ENCODE assay signal across 8 worm cellular contexts in genomic region chrIII:7770986-7771385, ce11.
TF ChIP-seq lines count a peak whose summit lies in the region.
"Not testable (repeated sequence)": the region's sequence is repeated elsewhere in the genome, so short reads cannot be mapped to it uniquely, and the experiment has no call there.

No protein-coding gene starts in this region.

TF ChIP-seq in whole organism, L1 larva, 84 proteins besides CTCF, POLR2A, EP300 and RAD21 (continues in another document):
- TF ChIP-seq lin-15B (tag; optimal IDR thresholded peaks at IDR 0.05; lab: Kevin White, UChicago) (peak; percentile 54), mab-9 (GFP tag; IDR thresholded peaks at IDR 0.05; lab: Robert Waterston, UW) (peak; percentile 48; the same call in 1 of the 2 replicates), lin-35 (GFP tag; optimal IDR thresholded peaks at IDR 0.05; lab: Kevin White, UChicago) (peak; percentile 64 to 75), tbx-2 (tag; optimal IDR thresholded peaks at IDR 0.05; lab: Kevin White, UChicago) (peak; percentile 65), grh-1 (GFP tag; IDR thresholded peaks at IDR 0.05; lab: Robert Waterston, UW) (peak; percentile 61; the same call in 1 of the 2 replicates), isw-1 (GFP tag; IDR thresholded peaks at IDR 0.05; lab: Robert Waterston, UW) (peak; percentile 57), C16A3.4 (tag; optimal IDR thresholded peaks at IDR 0.05; lab: Kevin White, UChicago) (peak; percentile 69), jun-1 (tag; optimal IDR thresholded peaks at IDR 0.05; lab: Kevin White, UChicago) (peak; percentile 14), unc-86 (tag; optimal IDR thresholded peaks at IDR 0.05; lab: Kevin White, UChicago) (peak; percentile 35), irx-1 (tag; optimal IDR thresholded peaks at IDR 0.05; lab: Kevin White, UChicago) (peak; percentile 9), dsc-1 (tag; optimal IDR thresholded peaks at IDR 0.05; lab: Kevin White, UChicago) (peak; percentile 54)

TF ChIP-seq in whole organism, L2 larva, 48 proteins besides CTCF, POLR2A, EP300 and RAD21 (continues in another document):
- TF ChIP-seq crh-2 (tag; optimal IDR thresholded peaks at IDR 0.05; lab: Kevin White, UChicago) (peak; percentile 19), unc-55 (GFP tag; optimal IDR thresholded peaks at IDR 0.05; lab: Kevin White, UChicago) (peak; percentile 64), lsy-2 (tag; optimal IDR thresholded peaks at IDR 0.05; lab: Kevin White, UChicago) (peak; percentile 72 to 84), lin-13 (GFP tag; optimal IDR thresholded peaks at IDR 0.05; lab: Kevin White, UChicago) (peak; percentile 37), nhr-25 (tag; optimal IDR thresholded peaks at IDR 0.05; lab: Kevin White, UChicago) (peak; percentile 18), sma-9 (GFP tag; optimal IDR thresholded peaks at IDR 0.05; lab: Kevin White, UChicago) (peak; percentile 6), sma-3 (GFP tag; optimal IDR thresholded peaks at IDR 0.05; lab: Kevin White, UChicago) (peak; percentile 40), lin-11 (tag; optimal IDR thresholded peaks at IDR 0.05; lab: Kevin White, UChicago) (peak; percentile 5), mab-5 (tag; optimal IDR thresholded peaks at IDR 0.05; lab: Kevin White, UChicago) (peak; percentile 84), C34F6.9 (tag; optimal IDR thresholded peaks at IDR 0.05; lab: Kevin White, UChicago) (peak; percentile 58)
- not testable (repeated sequence) for TF ChIP-seq sma-9 (tag; optimal IDR thresholded peaks at IDR 0.05; lab: Kevin White, UChicago)

TF ChIP-seq in whole organism, L3 larva, 47 proteins besides CTCF, POLR2A, EP300 and RAD21:
- TF ChIP-seq snpc-4 (tag; optimal IDR thresholded peaks at IDR 0.05; lab: Kevin White, UChicago) (peak; percentile 20), nhr-25 (tag; optimal IDR thresholded peaks at IDR 0.05; lab: Kevin White, UChicago) (peak; percentile 8), lin-15B (tag; optimal IDR thresholded peaks at IDR 0.05; lab: Kevin White, UChicago) (peak; percentile 70), nfya-1 (tag; optimal IDR thresholded peaks at IDR 0.05; lab: Kevin White, UChicago; ENCODE audit: insufficient read depth) (peak; percentile 61), R02D3.7 (tag; optimal IDR thresholded peaks at IDR 0.05; lab: Kevin White, UChicago) (peak; percentile 37), pha-4 (tag; optimal IDR thresholded peaks at IDR 0.05; lab: Kevin White, UChicago) (peak; percentile 37), lsy-12 (tag; optimal IDR thresholded peaks at IDR 0.05; lab: Kevin White, UChicago) (peak; percentile 50), nhr-23 (tag; optimal IDR thresholded peaks at IDR 0.05; lab: Kevin White, UChicago) (peak; percentile 23), elt-2 (tag; optimal IDR thresholded peaks at IDR 0.05; lab: Kevin White, UChicago) (peak; percentile 26), hmg-11 (tag; optimal IDR thresholded peaks at IDR 0.05; lab: Kevin White, UChicago) (peak; percentile 42)

TF ChIP-seq in whole organism, L4 larva, 104 proteins besides CTCF, POLR2A, EP300 and RAD21 (continues in another document):
- TF ChIP-seq unc-62 (GFP tag; optimal IDR thresholded peaks at IDR 0.05 in 1 of 2; lab: Kevin White, UChicago) (peak in 1 of 2 experiments; percentile 25), dpl-1 (GFP tag; optimal IDR thresholded peaks at IDR 0.05; lab: Kevin White, UChicago) (peak; percentile 55), nhr-102 (tag; optimal IDR thresholded peaks at IDR 0.05; lab: Kevin White, UChicago) (peak; percentile 53), Y48G9A.11 (GFP tag; IDR thresholded peaks at IDR 0.05; lab: Robert Waterston, UW) (0 out of 2 replicates have a peak, but pooled peaks have one; percentile 24), dve-1 (tag; optimal IDR thresholded peaks at IDR 0.05; lab: Kevin White, UChicago; ENCODE audit: insufficient read depth) (peak; percentile 59), hlh-30 (tag; optimal IDR thresholded peaks at IDR 0.05; lab: Kevin White, UChicago; ENCODE audit: insufficient read depth) (peak; percentile 40), hlh-11 (tag; optimal IDR thresholded peaks at IDR 0.05; lab: Kevin White, UChicago) (peak; percentile 38), lin-38 (GFP tag; IDR thresholded peaks at IDR 0.05; lab: Robert Waterston, UW) (peak; percentile 84), zfp-3 (GFP tag; conservative IDR thresholded peaks at IDR 0.05; lab: Robert Waterston, UW) (0 out of 2 replicates have a peak, but pooled peaks have one; percentile 41)
- TF ChIP-seq unc-62 (tag; optimal IDR thresholded peaks at IDR 0.05; lab: Kevin White, UChicago) = not testable (repeated sequence)

TF ChIP-seq in whole organism, early embryonic, 17 proteins besides CTCF, POLR2A, EP300 and RAD21:
- TF ChIP-seq pes-1 (GFP tag; IDR thresholded peaks at IDR 0.05; lab: Robert Waterston, UW) (0 out of 2 replicates have a peak, but pooled peaks have one; percentile 24), flt-1 (GFP tag; IDR thresholded peaks at IDR 0.05; lab: Robert Waterston, UW) (0 out of 2 replicates have a peak, but pooled peaks have one; percentile 15)

TF ChIP-seq in whole organism, late embryonic, 69 proteins besides CTCF, POLR2A, EP300 and RAD21:
- TF ChIP-seq nfya-1 (tag; optimal IDR thresholded peaks at IDR 0.05; lab: Kevin White, UChicago) = peak; percentile 32

TF ChIP-seq in whole organism, mixed stage, embryonic, 35 proteins besides CTCF, POLR2A, EP300 and RAD21:
- peak; percentile 10 for TF ChIP-seq sptf-1 (tag; optimal IDR thresholded peaks at IDR 0.05; lab: Kevin White, UChicago)
- peak; percentile 59 for TF ChIP-seq lin-13 (tag; optimal IDR thresholded peaks at IDR 0.05; lab: Kevin White, UChicago)
- peak; percentile 69 for TF ChIP-seq lsy-2 (tag; optimal IDR thresholded peaks at IDR 0.05; lab: Kevin White, UChicago)

TF ChIP-seq in whole organism, young adult, 124 proteins besides CTCF, POLR2A, EP300 and RAD21:
- TF ChIP-seq mcd-1 (GFP tag; IDR thresholded peaks at IDR 0.05; lab: Robert Waterston, UW) (peak; percentile 87), B0261.1 (tag; optimal IDR thresholded peaks at IDR 0.05; lab: Kevin White, UChicago) (peak; percentile 62), nfyb-1 (GFP tag; IDR thresholded peaks at IDR 0.05; lab: Robert Waterston, UW) (peak; percentile 77), D2030.7 (GFP tag; IDR thresholded peaks at IDR 0.05; lab: Robert Waterston, UW) (peak; percentile 70), hsf-1 (GFP tag; IDR thresholded peaks at IDR 0.05; lab: Robert Waterston, UW) (peak; percentile 60; the same call in 1 of the 2 replicates), lin-54 (GFP tag; optimal IDR thresholded peaks at IDR 0.05; lab: Kevin White, UChicago) (peak; percentile 53), Y56A3A.18 (GFP tag; IDR thresholded peaks at IDR 0.05; lab: Robert Waterston, UW) (peak; percentile 55; the same call in 1 of the 2 replicates), hmg-20 (GFP tag; IDR thresholded peaks at IDR 0.05; lab: Robert Waterston, UW) (0 out of 2 replicates have a peak, but pooled peaks have one; percentile 9), Y95B8A.8 (GFP tag; IDR thresholded peaks at IDR 0.05; lab: Robert Waterston, UW) (peak; percentile 74), Y53G8AR.9 (GFP tag; conservative IDR thresholded peaks at IDR 0.05; lab: Robert Waterston, UW) (peak; percentile 90), madf-3 (GFP tag; IDR thresholded peaks at IDR 0.05; lab: Robert Waterston, UW) (peak; percentile 67; the same call in 1 of the 2 replicates), rpc-1 (optimal IDR thresholded peaks at IDR 0.05; lab: Kevin White, UChicago) (peak; percentile 5), rpc-1 (tag; optimal IDR thresholded peaks at IDR 0.05; lab: Kevin White, UChicago) (peak; percentile 64), tbp1 (GFP tag; optimal IDR thresholded peaks at IDR 0.05; lab: Kevin White, UChicago) (peak; percentile 66), dox-1 (GFP tag; IDR thresholded peaks at IDR 0.05; lab: Robert Waterston, UW) (peak; percentile 91), cebp-1 (tag; optimal IDR thresholded peaks at IDR 0.05; lab: Kevin White, UChicago) (peak; percentile 59), lsl-1 (GFP tag; optimal IDR thresholded peaks at IDR 0.05; lab: Kevin White, UChicago) (peak; percentile 34), rcor-1 (GFP tag; IDR thresholded peaks at IDR 0.05; lab: Robert Waterston, UW) (peak; percentile 70), ceh-91 (GFP tag; IDR thresholded peaks at IDR 0.05; lab: Robert Waterston, UW) (0 out of 2 replicates have a peak, but pooled peaks have one; percentile 17), pbrm-1 (GFP tag; IDR thresholded peaks at IDR 0.05; lab: Robert Waterston, UW) (peak; percentile 82), lin-40 (tag; optimal IDR thresholded peaks at IDR 0.05; lab: Kevin White, UChicago) (peak; percentile 34), ekl-4 (GFP tag; IDR thresholded peaks at IDR 0.05; lab: Robert Waterston, UW) (peak; percentile 64), attf-5 (GFP tag; optimal IDR thresholded peaks at IDR 0.05; lab: Kevin White, UChicago) (peak; percentile 32), attf-3 (GFP tag; conservative IDR thresholded peaks at IDR 0.05; lab: Robert Waterston, UW) (peak; percentile 77), ztf-18 (tag; optimal IDR thresholded peaks at IDR 0.05; lab: Kevin White, UChicago) (peak; percentile 94), F33H1.4 (GFP tag; IDR thresholded peaks at IDR 0.05; lab: Robert Waterston, UW) (peak; percentile 62), B0336.3 (GFP tag; IDR thresholded peaks at IDR 0.05; lab: Robert Waterston, UW) (0 out of 2 replicates have a peak, but pooled peaks have one; percentile 27), madf-6 (GFP tag; IDR thresholded peaks at IDR 0.05; lab: Robert Waterston, UW) (peak; percentile 61), hmg-1.2 (GFP tag; IDR thresholded peaks at IDR 0.05; lab: Robert Waterston, UW) (peak; percentile 47), nhr-80 (tag; optimal IDR thresholded peaks at IDR 0.05; lab: Kevin White, UChicago) (peak; percentile 3), let-607 (tag; optimal IDR thresholded peaks at IDR 0.05; lab: Kevin White, UChicago) (peak in 1 of 2 experiments; percentile 5), C17E4.6 (GFP tag; IDR thresholded peaks at IDR 0.05; lab: Robert Waterston, UW) (peak; percentile 57; the same call in 1 of the 2 replicates)
- TF ChIP-seq cebp-1 (GFP tag; IDR thresholded peaks at IDR 0.05; lab: Robert Waterston, UW) = not testable (repeated sequence)
